Fruit fly (Drosophila melanogaster): ENCODE data around the gene RpS19b.

RpS19b gene

DNA sequence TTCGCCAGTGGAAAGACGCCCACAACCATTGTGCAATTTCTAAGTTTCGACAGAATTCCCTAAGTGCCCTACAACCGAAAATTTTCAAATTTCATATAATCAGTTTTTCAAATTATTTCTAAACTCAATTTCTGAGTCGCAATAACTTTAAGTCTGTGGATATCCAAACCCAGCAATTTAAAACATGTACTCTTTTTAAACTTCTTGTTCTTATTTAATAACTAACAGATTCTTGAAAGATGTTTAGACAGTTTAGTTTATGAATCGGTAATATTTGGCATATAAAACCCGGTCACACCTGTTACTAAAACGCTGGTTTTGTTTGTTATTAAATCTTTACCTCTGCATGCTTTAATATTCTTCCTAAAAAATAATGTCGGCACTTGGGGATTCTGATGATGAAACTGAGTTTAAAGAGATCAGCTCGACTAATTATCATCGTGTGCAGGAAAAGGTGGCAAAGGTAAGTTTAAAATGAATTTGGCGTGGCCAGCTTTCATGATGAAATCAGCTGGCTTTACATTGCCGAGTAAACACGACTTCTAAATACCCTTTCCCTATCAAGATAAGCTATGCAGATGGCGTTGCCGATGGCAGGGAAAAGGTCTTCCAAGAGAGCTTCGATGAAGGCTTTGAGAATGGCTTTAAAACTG lies 4.3 kb downstream of the RpS19b start, which contains the start of the genes CG43998, CG43999 and CG31142:
TSS of gene CG43998 (minus strand) at position 51 of the 653 bp plus-strand sequence.
TSS of gene CG43999 (minus strand) at position 51 of the 653 bp plus-strand sequence.
TSS of gene CG31142 (plus strand) at position 294 of the 653 bp plus-strand sequence.
- TF ChIP-seq dmrt93B (GFP tag; optimal IDR thresholded peaks at IDR 0.05) (no peak), HLH106 (tag; optimal IDR thresholded peaks at IDR 0.05) (peak; percentile 0), foxo (GFP tag; optimal IDR thresholded peaks at IDR 0.05) (no peak), fru (GFP tag; optimal IDR thresholded peaks at IDR 0.05) (no peak), N (GFP tag; optimal IDR thresholded peaks at IDR 0.05) (no peak), woc (GFP tag; optimal IDR thresholded peaks at IDR 0.05) (peak; percentile 73), jim (GFP tag; optimal IDR thresholded peaks at IDR 0.05) (no peak), rgr (GFP tag; optimal IDR thresholded peaks at IDR 0.05) (peak; percentile 4)

DNA sequence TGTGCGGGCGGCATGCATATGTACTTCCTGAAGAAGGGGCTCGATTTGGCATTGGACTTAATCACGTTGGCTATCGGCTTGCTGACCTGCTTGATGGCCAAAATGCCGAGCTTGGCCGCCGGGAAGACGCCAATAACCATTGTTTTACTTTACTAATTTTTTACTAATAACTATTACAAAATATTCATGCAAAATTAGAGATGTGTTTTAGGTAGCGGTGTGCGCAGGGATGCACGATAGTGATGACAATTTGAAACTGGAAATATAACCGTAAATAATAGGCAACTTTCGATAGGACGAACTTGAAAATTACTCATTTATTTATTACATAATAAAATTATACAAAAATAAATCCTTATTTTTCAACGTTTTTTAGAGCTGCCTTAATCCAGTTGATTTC lies 5.9 kb downstream of the RpS19b start, which contains the start of gene CG13601:
TSS of gene CG13601 (minus strand) at position 206 of the 400 bp plus-strand sequence.
- TF ChIP-seq foxo (GFP tag; optimal IDR thresholded peaks at IDR 0.05) (peak in 1 of 2 experiments; percentile 47), Abd-B (GFP tag; optimal IDR thresholded peaks at IDR 0.05) (no peak), fru (GFP tag; optimal IDR thresholded peaks at IDR 0.05) (no peak), h (GFP tag; optimal IDR thresholded peaks at IDR 0.05) (peak; percentile 4), woc (GFP tag; optimal IDR thresholded peaks at IDR 0.05) (peak; percentile 3), Hr83 (GFP tag; optimal IDR thresholded peaks at IDR 0.05; ENCODE audit: poor library complexity, severe bottlenecking) (peak; percentile 31), sv (GFP tag; optimal IDR thresholded peaks at IDR 0.05) (peak; percentile 16), sage (GFP tag; optimal IDR thresholded peaks at IDR 0.05) (no peak), Jra (GFP tag; optimal IDR thresholded peaks at IDR 0.05) (peak; percentile 21), HLH106 (tag; optimal IDR thresholded peaks at IDR 0.05) (peak; percentile 26), rgr (GFP tag; optimal IDR thresholded peaks at IDR 0.05) (peak; percentile 5), OdsH (GFP tag; optimal IDR thresholded peaks at IDR 0.05) (peak; percentile 17), ey (GFP tag; optimal IDR thresholded peaks at IDR 0.05) (peak; percentile 23), GATAd (GFP tag; optimal IDR thresholded peaks at IDR 0.05) (no peak), Hr78 (GFP tag; optimal IDR thresholded peaks at IDR 0.05) (no peak)

DNA sequence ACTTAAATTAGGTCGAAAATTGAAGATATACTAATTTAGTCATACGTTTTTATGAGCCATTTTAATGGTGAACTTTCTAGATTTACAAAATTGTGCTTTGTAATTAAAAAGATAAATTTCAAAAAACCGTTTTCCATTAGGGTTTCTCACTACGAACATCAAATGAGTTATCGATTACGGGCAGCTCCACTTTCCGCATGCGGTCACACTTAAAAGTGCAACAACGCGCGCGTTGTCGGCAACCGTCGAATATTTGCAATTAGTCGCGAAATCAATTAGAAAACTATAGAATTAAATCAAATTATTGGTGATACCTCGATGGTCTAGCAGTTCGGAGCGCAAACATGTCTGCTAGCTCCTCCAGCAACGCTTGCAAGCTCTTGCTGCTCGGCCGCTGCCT lies 9.1 kb downstream of the RpS19b start, which contains the start of gene Ndc1:
TSS of gene Ndc1 (plus strand) at position 200 of the 400 bp plus-strand sequence.
- TF ChIP-seq jim (GFP tag; optimal IDR thresholded peaks at IDR 0.05) (no peak), Abd-B (GFP tag; optimal IDR thresholded peaks at IDR 0.05) (no peak), HLH106 (tag; optimal IDR thresholded peaks at IDR 0.05) (no peak), psq (GFP tag; optimal IDR thresholded peaks at IDR 0.05) (no peak), Mio (GFP tag; optimal IDR thresholded peaks at IDR 0.05) (no peak), rgr (GFP tag; optimal IDR thresholded peaks at IDR 0.05) (no peak)

DNA sequence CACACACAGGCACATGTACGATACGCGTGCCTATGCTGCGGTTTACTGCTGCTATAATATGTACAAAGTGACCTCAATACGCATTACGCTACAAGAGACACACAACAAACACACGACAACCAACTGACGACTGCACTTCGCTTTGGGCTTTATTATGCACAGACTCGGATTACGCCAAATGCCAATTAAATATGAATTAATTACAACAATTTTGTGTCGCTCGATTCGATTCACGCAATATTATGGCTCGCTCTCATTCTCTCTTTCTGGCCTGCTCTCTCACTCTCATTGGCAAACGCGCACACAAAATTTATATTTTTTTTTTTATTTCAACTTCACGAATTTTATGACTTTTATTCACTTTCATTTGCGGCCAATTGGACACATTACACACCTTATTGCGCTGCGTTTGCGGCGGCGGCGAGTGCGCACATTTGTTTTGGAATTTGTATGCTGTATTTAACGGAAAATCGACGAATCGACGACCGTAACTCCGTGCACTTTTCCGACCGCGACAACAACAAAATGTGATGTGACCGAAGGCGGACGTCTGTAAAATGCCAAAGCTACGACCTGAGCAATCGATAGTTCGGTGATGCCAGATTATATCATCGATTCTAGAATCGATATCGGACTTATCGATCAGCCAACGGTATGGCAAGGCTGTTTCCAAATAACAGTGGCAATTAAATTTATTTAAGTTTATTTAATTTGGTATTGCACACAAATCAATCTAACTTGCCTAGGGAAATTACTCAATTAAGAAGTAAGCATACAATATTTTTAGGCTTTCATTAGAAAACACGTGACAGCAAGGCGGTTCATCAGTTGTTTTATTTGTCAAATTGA lies 10.6 kb downstream of the RpS19b start, which contains the start of the genes sba and CG31141:
TSS of gene sba (minus strand) at position 472 of the 849 bp plus-strand sequence.
TSS of gene CG31141 (plus strand) at position 799 of the 849 bp plus-strand sequence.
- TF ChIP-seq jim (GFP tag; optimal IDR thresholded peaks at IDR 0.05) = no peak
- TF ChIP-seq Hnf4 (GFP tag; optimal IDR thresholded peaks at IDR 0.05) = peak; percentile 40
- no peak for TF ChIP-seq fru (GFP tag; optimal IDR thresholded peaks at IDR 0.05)
- TF ChIP-seq Jra (GFP tag; optimal IDR thresholded peaks at IDR 0.05) = peak; percentile 38
- TF ChIP-seq Rel (GFP tag; optimal IDR thresholded peaks at IDR 0.05) = no peak
- TF ChIP-seq Rel (tag; optimal IDR thresholded peaks at IDR 0.05) = peak; percentile 33
- no peak for TF ChIP-seq foxo (GFP tag; optimal IDR thresholded peaks at IDR 0.05)
- peak; percentile 58 for TF ChIP-seq Sp1 (GFP tag; optimal IDR thresholded peaks at IDR 0.05)
- peak; percentile 25 for TF ChIP-seq Dif (GFP tag; optimal IDR thresholded peaks at IDR 0.05; ENCODE audit: partially characterized antibody)
- no peak for TF ChIP-seq CG9705 (GFP tag; optimal IDR thresholded peaks at IDR 0.05)
- TF ChIP-seq pan (optimal IDR thresholded peaks at IDR 0.05) = no peak
- TF ChIP-seq lola (GFP tag; optimal IDR thresholded peaks at IDR 0.05) = no peak
- TF ChIP-seq h (GFP tag; optimal IDR thresholded peaks at IDR 0.05) = peak; percentile 18
- peak; percentile 62 for TF ChIP-seq Hr83 (GFP tag; optimal IDR thresholded peaks at IDR 0.05; ENCODE audit: poor library complexity, severe bottlenecking)
- TF ChIP-seq tai (GFP tag; optimal IDR thresholded peaks at IDR 0.05) = no peak
- peak; percentile 19 for TF ChIP-seq rgr (GFP tag; optimal IDR thresholded peaks at IDR 0.05)
- TF ChIP-seq GATAd (GFP tag; optimal IDR thresholded peaks at IDR 0.05) = no peak
- TF ChIP-seq Dfd (GFP tag; optimal IDR thresholded peaks at IDR 0.05) = no peak

Data from whole organism, wandering third instar larva.